Fruit fly (Drosophila melanogaster): ENCODE results near the gene drn.

DNA sequence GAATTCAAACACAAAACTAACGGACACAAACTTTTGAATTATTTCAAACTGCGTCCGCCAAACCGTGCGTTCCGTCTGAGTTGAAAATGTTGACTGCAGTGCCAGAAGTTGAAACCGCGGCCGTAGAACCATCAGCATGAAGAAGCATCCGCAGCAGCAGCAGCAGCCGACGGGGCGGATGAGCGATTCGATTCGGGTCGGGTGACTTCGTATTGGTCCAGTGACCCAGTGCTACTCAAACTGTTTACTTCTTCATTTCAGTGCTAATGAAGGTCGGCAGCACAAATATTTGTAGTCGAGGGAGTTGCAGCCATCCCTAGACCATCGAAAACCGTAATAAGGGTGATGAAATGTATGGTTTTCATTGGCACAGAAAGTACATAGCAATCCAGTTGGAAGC, 11.6 kb upstream of the drn start, which contains the start of gene CG8861:
- TF ChIP-seq insv (optimal IDR thresholded peaks at IDR 0.05) (no peak), Sin3A (optimal IDR thresholded peaks at IDR 0.05) (no peak), ttk (optimal IDR thresholded peaks at IDR 0.05) (no peak), h (optimal IDR thresholded peaks at IDR 0.05) (no peak), psq (optimal IDR thresholded peaks at IDR 0.05) (no peak), Myc (optimal IDR thresholded peaks at IDR 0.05) (no peak)
